Fruit fly (Drosophila melanogaster): ENCODE results near the gene nAChRalpha5.

The nAChRalpha5 gene

DNA sequence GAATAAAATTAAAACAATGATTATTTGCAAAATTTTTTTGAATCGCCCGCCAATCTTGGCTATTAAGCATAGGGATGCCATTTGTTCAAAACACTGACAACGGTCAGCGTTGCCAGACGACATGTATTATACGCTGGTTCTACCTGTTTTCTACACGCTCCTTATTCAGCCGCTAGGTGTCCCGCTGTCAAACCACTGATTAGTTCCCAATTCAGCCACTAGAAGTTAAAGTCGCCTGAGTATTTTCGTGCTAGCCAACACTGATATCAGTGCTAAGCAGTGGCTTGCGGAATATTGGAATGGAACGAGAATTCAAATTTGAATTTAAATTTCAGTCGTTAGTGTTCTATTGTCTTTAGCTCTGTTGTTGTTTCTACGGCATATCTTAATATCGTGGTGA is 54.6 kb downstream of the nAChRalpha5 start:
- peak; percentile 100 for TF ChIP-seq CTCF (optimal IDR thresholded peaks at IDR 0.05)
- no peak for TF ChIP-seq CG8478 (optimal IDR thresholded peaks at IDR 0.05)

DNA sequence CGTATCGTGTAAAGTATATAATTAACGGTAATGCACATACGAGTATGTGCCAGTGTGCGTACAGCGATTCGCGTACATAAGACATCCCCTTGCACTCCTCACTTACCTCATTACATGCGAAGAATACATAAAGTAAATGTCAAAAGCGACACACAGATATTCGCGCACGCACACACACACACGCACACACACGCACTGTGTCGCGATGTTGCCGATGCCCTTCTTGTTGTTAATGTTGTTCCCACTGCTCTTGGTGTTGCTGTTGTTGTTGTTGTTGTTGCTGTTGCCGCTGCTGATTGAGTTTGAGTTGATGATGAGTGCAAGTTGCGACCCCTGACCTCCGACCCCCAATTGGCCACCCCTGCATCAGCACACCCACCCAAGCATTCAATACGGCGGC is 55.7 kb downstream of the nAChRalpha5 start:
- no peak for TF ChIP-seq CTCF (optimal IDR thresholded peaks at IDR 0.05)
- no peak for TF ChIP-seq CG8478 (optimal IDR thresholded peaks at IDR 0.05)

DNA sequence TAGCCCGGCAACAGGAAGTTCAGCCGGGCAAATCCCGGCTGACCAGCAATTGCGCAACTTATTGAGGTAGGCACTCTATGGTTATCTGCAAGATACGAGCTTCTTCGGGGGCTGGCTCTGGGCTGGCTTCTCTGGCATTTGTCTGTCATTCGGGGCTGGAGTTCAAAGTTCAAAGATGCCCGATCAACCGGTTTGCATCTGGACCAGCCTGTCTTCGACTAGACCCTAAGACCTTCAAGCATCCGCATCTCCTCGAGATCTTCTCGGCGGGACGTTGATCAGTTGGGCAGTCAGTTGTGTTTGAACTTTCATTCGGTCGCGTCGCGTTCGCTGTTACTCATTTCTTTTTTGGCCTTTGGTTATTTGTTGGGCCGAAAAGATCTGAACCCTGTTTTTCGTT is 63.8 kb downstream of the nAChRalpha5 start, which contains the start of gene CG46301:
CG46301 (plus strand) TSS at position 301 of the 400 bp plus-strand sequence.
- no peak for TF ChIP-seq CTCF (optimal IDR thresholded peaks at IDR 0.05)
- TF ChIP-seq CG8478 (optimal IDR thresholded peaks at IDR 0.05), result no peak

DNA sequence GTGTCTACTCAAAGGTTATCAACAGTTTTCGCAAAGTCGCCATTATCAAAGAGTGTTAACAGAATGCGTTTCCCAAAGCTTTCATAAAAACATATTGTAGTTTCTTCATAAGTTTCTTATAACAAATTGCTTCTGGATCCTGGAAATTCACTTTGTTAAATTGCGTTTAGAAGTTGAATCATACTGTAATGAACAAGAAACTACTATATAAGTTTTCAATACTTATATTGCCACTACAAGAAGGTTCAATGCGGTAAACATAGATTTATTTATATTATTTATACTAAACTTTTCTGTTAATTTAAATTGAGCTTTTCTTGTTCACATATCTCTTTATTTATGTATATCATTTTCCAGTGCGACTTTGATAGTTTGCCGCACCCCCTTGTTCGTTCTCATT is 69.4 kb downstream of the nAChRalpha5 start, which contains the start of gene CG15293:
CG15293 (minus strand) TSS at position 101 of the 400 bp plus-strand sequence.
- TF ChIP-seq CTCF (optimal IDR thresholded peaks at IDR 0.05) (no peak), CG8478 (optimal IDR thresholded peaks at IDR 0.05) (no peak)

DNA sequence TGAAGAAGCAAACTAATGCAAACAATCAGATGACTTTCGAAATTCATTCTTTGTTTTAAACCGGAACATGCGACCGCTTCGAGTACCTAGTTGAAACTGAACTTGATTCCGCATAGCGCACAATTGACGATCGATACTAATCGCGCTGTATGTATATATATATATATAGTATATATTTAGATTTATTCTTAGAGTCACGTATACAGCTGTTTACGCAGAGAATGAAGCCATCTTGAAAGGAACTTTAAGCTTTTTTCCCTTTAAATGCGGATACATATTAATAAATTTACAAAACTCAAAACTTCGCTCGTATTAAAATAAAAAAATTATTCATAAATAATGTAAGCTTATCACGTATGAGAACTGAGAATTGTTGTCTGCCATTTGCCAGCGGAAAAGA is 70.7 kb downstream of the nAChRalpha5 start, which contains the start of gene CG31769:
CG31769 (minus strand) TSS at position 101 of the 400 bp plus-strand sequence.
- no peak for TF ChIP-seq CG8478 (optimal IDR thresholded peaks at IDR 0.05)
- TF ChIP-seq CTCF (optimal IDR thresholded peaks at IDR 0.05), result no peak

DNA sequence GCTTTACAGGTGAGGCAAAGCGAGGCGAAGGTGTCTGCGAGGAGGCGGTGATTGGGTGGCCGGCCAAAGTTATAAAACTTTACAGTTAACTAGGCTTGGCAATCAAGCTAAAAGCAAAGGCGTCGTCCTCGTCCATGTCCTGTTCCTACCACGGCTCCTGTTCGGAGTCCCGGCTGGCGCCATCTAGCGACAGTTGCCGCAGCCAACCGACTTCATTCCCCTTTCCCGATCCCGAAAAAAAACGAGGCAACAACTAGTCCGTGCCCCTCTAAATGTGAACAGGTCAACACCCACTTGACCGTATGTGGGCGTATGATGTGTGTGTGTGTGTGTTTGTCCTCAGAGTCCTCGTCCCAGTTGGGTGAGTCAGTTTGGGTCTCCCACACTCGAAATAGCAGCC is 72.2 kb downstream of the nAChRalpha5 start:
- peak; percentile 60 to 67 for TF ChIP-seq CTCF (optimal IDR thresholded peaks at IDR 0.05)
- TF ChIP-seq CG8478 (optimal IDR thresholded peaks at IDR 0.05), result no peak

DNA sequence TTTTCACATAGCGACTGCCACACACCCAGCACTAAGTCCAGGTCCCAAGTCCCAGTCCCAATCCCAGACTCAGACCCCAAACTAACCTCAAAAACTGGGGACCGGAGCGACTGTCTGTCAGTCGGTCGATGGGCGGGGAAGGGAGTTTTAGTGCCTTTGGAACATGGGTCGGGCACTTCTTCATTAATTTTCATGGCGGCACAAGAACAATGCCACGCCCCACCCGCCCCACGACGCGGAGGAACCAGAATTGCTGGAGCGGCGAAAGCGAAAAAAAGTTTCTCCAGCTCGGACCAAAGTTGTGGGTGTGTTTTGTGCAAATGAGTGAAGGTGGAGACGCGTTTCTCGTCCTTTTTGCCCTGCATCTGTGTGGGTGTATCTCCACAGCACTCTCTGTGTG is 73.2 kb downstream of the nAChRalpha5 start:
- TF ChIP-seq CTCF (optimal IDR thresholded peaks at IDR 0.05), result no peak
- TF ChIP-seq CG8478 (optimal IDR thresholded peaks at IDR 0.05), result no peak

DNA sequence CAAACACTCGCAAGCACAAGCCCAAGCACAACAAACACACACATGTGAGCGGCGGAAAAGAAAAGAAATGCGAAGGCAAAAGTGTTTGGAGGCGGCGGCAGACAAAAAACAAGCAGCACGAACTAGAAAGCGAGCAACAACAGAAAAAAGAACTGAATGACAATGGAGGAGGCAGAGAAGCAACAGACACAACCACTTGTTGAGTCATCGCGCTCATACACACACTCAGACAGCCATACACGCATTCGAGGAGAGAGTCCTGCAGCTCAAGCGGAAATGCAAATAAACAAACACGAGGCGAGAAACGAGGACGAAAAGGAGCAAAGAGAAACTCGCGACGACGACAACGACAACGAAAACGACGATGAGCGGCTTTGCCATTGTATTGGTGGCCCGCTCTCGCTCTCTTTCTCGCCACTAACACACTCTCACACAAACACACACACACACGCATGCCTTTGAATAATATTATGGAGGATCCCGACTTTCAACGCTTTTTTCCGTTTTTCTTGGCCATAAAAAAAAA is 76.1 kb downstream of the nAChRalpha5 start:
- TF ChIP-seq CG8478 (optimal IDR thresholded peaks at IDR 0.05) (no peak), CTCF (optimal IDR thresholded peaks at IDR 0.05) (no peak)

DNA sequence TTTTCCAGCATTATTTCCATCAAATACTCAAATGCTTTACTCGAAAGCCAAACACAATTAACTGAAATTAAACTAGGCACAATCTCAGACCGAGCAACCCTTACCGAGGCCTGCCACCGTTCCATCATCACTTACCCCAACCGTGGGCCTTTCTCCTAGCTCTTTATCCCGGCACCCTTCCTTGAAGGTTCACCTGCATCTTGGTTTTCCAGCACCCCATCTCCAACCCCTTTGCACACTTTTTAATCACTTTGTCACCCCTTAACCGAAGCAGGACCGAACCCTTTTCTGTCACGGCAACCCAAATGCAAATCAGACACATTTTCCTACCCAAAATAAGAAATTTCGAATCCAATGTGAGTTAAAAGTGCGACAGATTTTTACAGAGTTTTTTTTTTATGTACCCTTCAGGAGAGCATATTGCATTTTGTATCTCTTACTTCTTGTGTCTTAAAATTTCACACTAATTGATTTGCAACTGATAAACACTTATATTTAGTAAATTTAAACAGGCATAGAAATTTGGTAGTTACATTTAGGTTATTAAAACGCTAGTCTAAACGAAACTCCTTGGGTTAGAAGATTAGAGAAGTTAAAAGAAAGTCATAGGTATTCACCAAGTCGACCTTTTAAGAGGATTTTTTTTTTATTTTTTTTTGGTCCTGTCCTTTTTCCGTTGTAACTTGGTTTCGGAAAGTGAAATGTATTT is 80.9 kb downstream of the nAChRalpha5 start:
- TF ChIP-seq CTCF (optimal IDR thresholded peaks at IDR 0.05), result no peak
- TF ChIP-seq CG8478 (optimal IDR thresholded peaks at IDR 0.05), result no peak

DNA sequence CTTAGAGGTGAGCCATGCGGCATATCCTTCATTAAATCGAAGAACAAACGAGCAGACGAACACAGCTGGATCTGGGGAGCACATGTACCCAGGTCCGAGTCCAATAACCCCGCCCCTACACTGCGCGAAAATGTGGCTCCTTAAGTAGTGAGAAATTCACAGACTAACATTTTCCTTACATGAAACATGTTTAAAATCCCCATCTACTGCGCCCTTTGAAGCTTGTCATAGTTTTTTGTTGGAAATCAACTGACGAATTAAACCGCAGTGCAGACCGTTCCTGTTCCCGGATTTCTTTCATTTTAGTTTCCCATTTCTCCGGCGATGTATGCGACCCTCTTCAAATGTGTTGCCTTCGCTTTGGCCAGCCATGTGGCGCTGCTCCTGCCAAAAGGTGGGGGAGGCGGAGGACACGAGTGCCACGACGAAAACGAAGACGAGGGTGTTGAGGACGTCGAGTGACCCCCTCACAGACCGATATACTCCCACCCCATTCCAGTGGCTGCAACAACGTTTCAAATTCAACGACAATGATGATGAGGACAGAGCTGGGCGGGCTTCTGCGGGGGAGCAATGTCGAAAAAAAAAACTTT is 82.9 kb downstream of the nAChRalpha5 start:
- TF ChIP-seq CG8478 (optimal IDR thresholded peaks at IDR 0.05) (no peak), CTCF (optimal IDR thresholded peaks at IDR 0.05) (no peak)

DNA sequence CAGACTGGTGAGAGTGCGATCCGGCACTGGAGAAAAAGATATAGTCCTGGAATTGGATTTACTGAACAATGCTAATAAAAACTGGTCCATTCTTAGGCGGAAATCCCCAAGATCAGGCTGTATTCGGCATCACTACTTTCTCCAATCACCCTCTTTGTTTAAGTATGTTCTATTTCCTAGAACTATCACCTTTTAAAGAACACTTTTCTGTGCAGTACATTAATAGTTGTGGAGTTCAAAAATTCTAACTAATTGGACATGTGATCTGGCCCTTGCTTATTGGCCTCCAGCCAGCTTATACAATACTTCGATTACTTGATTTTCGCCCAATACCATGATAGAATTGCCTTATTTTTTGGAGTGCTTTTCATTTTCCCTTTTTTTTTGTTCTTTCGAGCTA is 83.6 kb downstream of the nAChRalpha5 start:
- TF ChIP-seq CTCF (optimal IDR thresholded peaks at IDR 0.05), result no peak
- TF ChIP-seq CG8478 (optimal IDR thresholded peaks at IDR 0.05), result no peak

DNA sequence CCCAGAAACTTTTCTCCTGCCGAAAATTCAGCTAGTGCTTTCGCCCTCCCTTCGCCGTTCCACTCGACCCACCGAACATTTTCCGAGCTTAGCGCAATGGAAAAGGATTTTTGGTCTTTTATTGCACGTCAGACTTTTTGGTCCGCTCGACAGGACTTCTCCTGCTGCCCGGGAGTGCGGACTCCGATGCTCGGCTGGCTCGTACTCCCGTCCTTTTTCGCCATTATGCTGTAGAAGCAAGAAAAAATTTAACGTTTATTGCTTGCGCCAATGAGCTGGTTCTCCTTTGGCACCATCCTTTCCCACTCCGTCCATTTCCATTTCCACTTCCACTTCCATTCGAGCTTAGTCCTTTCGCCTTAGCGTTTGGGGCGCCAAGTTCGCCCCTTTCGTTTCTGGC is 85.7 kb downstream of the nAChRalpha5 start:
- TF ChIP-seq CG8478 (optimal IDR thresholded peaks at IDR 0.05) (no peak), CTCF (optimal IDR thresholded peaks at IDR 0.05) (no peak)

DNA sequence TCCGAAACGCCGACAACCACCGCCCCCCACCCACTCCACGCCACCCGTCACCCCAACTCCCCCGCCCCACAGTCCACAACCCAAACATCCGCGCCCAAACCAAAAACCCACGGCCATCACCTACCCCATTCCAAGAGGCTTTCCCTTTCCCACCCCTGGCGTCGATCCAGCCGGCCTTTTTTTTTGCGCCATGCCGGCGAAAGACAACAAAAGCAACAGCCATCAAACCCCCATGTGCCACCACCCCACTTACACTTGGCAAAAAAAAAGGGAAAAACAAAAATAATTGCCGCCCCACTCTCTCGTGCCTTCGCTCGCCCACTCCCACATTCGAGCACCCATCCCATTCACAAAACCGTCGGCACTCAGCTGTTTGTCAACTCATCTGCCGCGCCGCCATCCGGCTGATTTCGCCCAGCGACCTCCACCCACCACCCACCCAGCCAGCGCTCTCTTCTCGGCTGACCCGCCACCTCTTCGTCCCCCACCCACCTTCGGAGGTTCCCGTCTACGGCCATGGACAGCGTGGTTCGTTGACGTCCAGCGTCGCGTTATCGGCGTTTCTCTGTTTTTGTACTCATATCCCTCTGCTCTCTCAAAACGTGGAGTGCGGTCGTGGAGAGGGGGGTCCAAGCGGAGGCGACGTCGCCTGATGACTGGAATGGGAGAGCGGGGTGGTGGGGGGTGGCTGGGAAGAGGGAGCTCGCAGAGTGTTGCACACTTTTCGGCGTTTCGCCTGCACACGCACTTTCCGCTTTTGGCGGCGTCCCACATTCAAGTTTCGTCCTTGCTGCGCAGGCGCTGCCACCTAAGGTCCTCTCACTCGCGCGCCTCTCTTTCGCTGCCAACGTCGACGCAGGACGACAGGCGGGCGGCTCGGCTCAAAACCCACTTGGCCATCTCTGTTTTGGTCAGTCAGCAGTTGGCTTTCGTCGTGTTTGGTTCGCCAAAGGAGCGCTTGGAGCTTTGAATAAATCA is 93.9 kb downstream of the nAChRalpha5 start:
- TF ChIP-seq CTCF (optimal IDR thresholded peaks at IDR 0.05) (no peak), CG8478 (optimal IDR thresholded peaks at IDR 0.05) (no peak)

DNA sequence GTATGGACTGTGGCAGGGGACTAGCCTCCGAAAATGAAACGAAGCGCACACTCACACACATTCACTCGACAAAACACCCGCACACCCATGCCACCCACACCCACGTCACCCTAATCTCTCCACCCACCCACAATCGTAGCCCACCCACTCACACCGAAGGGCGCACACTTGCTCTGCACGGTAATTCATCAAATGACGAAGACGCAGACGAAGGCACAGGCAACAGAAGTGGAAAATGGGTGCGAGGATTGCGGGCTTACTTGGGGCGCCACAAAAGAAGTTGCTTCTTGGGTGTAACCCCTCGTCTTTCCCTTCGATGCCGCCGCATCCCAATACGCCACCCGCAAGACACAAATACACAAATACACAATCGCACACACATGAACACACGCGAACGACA is 96.2 kb downstream of the nAChRalpha5 start:
- TF ChIP-seq CG8478 (optimal IDR thresholded peaks at IDR 0.05) (no peak), CTCF (optimal IDR thresholded peaks at IDR 0.05) (no peak)

DNA sequence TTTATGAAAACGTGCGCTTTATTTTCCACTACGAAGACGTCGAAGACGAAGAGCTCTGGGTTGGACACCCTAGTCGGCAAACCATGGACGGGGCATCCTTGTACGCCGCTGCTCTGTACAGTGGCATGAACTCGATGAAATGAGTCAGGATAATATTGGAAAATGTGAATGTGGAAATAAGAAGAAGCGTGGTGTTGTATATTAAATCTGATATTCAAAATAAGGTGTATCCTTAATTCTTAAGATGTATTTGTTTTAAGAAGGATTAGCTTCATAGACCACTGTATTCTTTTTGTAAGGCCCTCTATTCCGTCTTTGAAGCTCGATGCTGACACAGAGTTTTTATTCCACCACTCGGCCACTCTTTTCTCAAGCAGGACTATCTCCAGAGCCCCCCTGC is 101.3 kb downstream of the nAChRalpha5 start:
- TF ChIP-seq CG8478 (optimal IDR thresholded peaks at IDR 0.05) (no peak), CTCF (optimal IDR thresholded peaks at IDR 0.05) (no peak)

Measured in S2 (cell line).